Worm (Caenorhabditis elegans) whole organism, early embryonic: ENCODE data around the gene ctsa-1.2.

Experiments
- ama-1 ChIP-seq: fragments of 150-350 bp; optimal IDR thresholded peaks from 2 replicates; lab custom pipeline; 2014
- ceh-13 ChIP-seq: fragments of 200-800 bp; sonication (Bioruptor generic); optimal IDR thresholded peaks from 2 replicates; lab custom pipeline; 2018; ENCODE audit warnings: mild to moderate bottlenecking, missing genetic modification characterization, missing compliant biosample characterization
- ets-7 ChIP-seq: sonication (generic microtip); optimal IDR thresholded peaks from 2 replicates; lab custom pipeline; 2016; ENCODE audit warnings: missing genotype, missing genetic modification characterization, missing compliant biosample characterization
- hmg-4 ChIP-seq: fragments of 200-800 bp; sonication (Bioruptor generic); optimal IDR thresholded peaks from 2 replicates; lab custom pipeline; 2018; ENCODE audit warnings: mild to moderate bottlenecking, missing genetic modification characterization, missing compliant biosample characterization
- pes-1 ChIP-seq: fragments of 200-800 bp; sonication (Bioruptor generic); IDR thresholded peaks from 2 replicates; pipeline ENCODE4 v1.3.6; 2022; ENCODE audit warnings: missing genetic modification reagents, missing genetic modification characterization, missing compliant biosample characterization

- TF ChIP-seq hmg-4 (GFP tag; lab: Kevin White, UChicago) (no peak), ceh-13 (GFP tag; lab: Kevin White, UChicago) (no peak), ama-1 (lab: Kevin White, UChicago) (no peak), ets-7 (tag; lab: Kevin White, UChicago) (no peak), pes-1 (GFP tag; lab: Robert Waterston, UW) (no peak)
Observed at ce11 chrII:11732513-11732912, 6.6 kb upstream of the ctsa-1.2 start, which contains the start of gene F13D12.8.
